Fruit fly (Drosophila melanogaster): Measurements from ENCODE around the gene ImpE2.
A peak's percentile ranks its signal among the peaks of the same experiment; 100 is the strongest.

ImpE2 gene

DNA sequence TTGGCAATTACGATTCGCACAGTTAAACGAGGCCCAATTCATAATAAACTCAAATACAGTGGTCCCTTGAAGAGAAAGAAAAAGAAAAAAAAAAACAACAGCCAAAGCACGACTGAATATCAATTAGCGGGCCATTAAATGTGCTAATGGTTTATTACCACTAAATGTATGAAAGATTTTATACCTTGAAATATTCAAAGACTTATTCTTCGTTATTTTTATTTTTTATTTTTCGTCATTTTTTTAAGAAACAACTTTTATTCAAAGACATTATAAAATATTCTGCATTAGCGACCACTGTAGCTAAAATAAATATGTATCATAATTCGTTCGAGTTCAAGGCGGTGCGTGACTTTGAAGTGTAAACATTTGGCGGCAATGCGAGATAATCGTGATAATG lies 31.7 kb upstream of the ImpE2 start (continued):
- TF ChIP-seq CG2120 (GFP tag; optimal IDR thresholded peaks at IDR 0.05), result peak; percentile 74
- no peak for TF ChIP-seq Aef1 (GFP tag; IDR thresholded peaks at IDR 0.05)
- peak; percentile 35 for TF ChIP-seq CG13424 (tag; optimal IDR thresholded peaks at IDR 0.05)
- TF ChIP-seq row (GFP tag; IDR thresholded peaks at IDR 0.05), result peak; percentile 33; the same call in 2 of the 3 replicates
- TF ChIP-seq CG16813 (GFP tag; IDR thresholded peaks at IDR 0.05; ENCODE audit: partially characterized antibody), result no peak
- TF ChIP-seq CG10543 (GFP tag; optimal IDR thresholded peaks at IDR 0.05), result peak; percentile 10
- TF ChIP-seq usp (GFP tag; optimal IDR thresholded peaks at IDR 0.05), result no peak
- TF ChIP-seq CG12659 (GFP tag; optimal IDR thresholded peaks at IDR 0.05), result peak; percentile 28
- TF ChIP-seq org-1 (GFP tag; optimal IDR thresholded peaks at IDR 0.05), result peak; percentile 10
- TF ChIP-seq grau (tag; optimal IDR thresholded peaks at IDR 0.05), result peak; percentile 55
- TF ChIP-seq repo (GFP tag; optimal IDR thresholded peaks at IDR 0.05), result no peak
- no peak for TF ChIP-seq CG5953 (GFP tag; IDR thresholded peaks at IDR 0.05)
- TF ChIP-seq esg (GFP tag; conservative IDR thresholded peaks at IDR 0.05), result peak; percentile 30; the same call in 1 of the 2 replicates
- TF ChIP-seq tgo (GFP tag; IDR thresholded peaks at IDR 0.05), result 0 out of 3 replicates have a peak, but pooled peaks have one; percentile 14
- TF ChIP-seq CG3281 (GFP tag; optimal IDR thresholded peaks at IDR 0.05), result peak; percentile 42
- TF ChIP-seq CG30403 (GFP tag; optimal IDR thresholded peaks at IDR 0.05), result peak; percentile 57
- peak; percentile 53 for TF ChIP-seq CG7556 (GFP tag; optimal IDR thresholded peaks at IDR 0.05)
- TF ChIP-seq Meics (GFP tag; optimal IDR thresholded peaks at IDR 0.05), result peak; percentile 36
- no peak for TF ChIP-seq CG31388 (GFP tag; optimal IDR thresholded peaks at IDR 0.05)
- peak; percentile 45 for TF ChIP-seq Oli (tag; optimal IDR thresholded peaks at IDR 0.05)
- 0 out of 3 replicates have a peak, but pooled peaks have one; percentile 30 for TF ChIP-seq CG17361 (GFP tag; IDR thresholded peaks at IDR 0.05)
- TF ChIP-seq scrt (GFP tag; optimal IDR thresholded peaks at IDR 0.05), result no peak
- TF ChIP-seq CG8388 (GFP tag; optimal IDR thresholded peaks at IDR 0.05), result no peak
- TF ChIP-seq CoRest (tag; optimal IDR thresholded peaks at IDR 0.05), result peak; percentile 52
- no peak for TF ChIP-seq CG1233 (GFP tag; optimal IDR thresholded peaks at IDR 0.05)
- peak; percentile 51 for TF ChIP-seq CG9932 (GFP tag; IDR thresholded peaks at IDR 0.05)
- 0 out of 2 replicates have a peak, but pooled peaks have one; percentile 10 for TF ChIP-seq Ada2b (GFP tag; IDR thresholded peaks at IDR 0.05)
- TF ChIP-seq CG2712 (tag; optimal IDR thresholded peaks at IDR 0.05), result no peak
- TF ChIP-seq chinmo (GFP tag; IDR thresholded peaks at IDR 0.05; ENCODE audit: partially characterized antibody), result no peak
- TF ChIP-seq HLH54F (GFP tag; optimal IDR thresholded peaks at IDR 0.05), result peak; percentile 11
- TF ChIP-seq lilli (GFP tag; optimal IDR thresholded peaks at IDR 0.05), result peak; percentile 47
- TF ChIP-seq Xbp1 (GFP tag; optimal IDR thresholded peaks at IDR 0.05), result peak; percentile 42
- TF ChIP-seq chif (GFP tag; optimal IDR thresholded peaks at IDR 0.05), result peak in 1 of 2 experiments; percentile 0
- TF ChIP-seq CG2678 (tag; optimal IDR thresholded peaks at IDR 0.05), result peak; percentile 53
- peak; percentile 51; the same call in 1 of the 3 replicates for TF ChIP-seq CG11695 (GFP tag; IDR thresholded peaks at IDR 0.05)
- TF ChIP-seq CG4360 (GFP tag; IDR thresholded peaks at IDR 0.05), result no peak
- no peak for TF ChIP-seq CG13296 (GFP tag; optimal IDR thresholded peaks at IDR 0.05)
- no peak for TF ChIP-seq disco-r (GFP tag; optimal IDR thresholded peaks at IDR 0.05)
- peak; percentile 18 for TF ChIP-seq NfI (GFP tag; optimal IDR thresholded peaks at IDR 0.05)
- peak; percentile 11 for TF ChIP-seq CG10209 (GFP tag; optimal IDR thresholded peaks at IDR 0.05)
- TF ChIP-seq Sox102F (GFP tag; optimal IDR thresholded peaks at IDR 0.05), result peak; percentile 50
- no peak for TF ChIP-seq dan (GFP tag; IDR thresholded peaks at IDR 0.05)
- TF ChIP-seq CG17385 (GFP tag; optimal IDR thresholded peaks at IDR 0.05), result peak; percentile 3
- TF ChIP-seq Blimp-1 (GFP tag; optimal IDR thresholded peaks at IDR 0.05), result no peak
- TF ChIP-seq pb (GFP tag; optimal IDR thresholded peaks at IDR 0.05), result no peak
- peak; percentile 24 for TF ChIP-seq CG9727 (GFP tag; optimal IDR thresholded peaks at IDR 0.05)
- no peak; the same call in 1 of the 2 replicates for TF ChIP-seq sisA (GFP tag; IDR thresholded peaks at IDR 0.05)
- TF ChIP-seq CG8281 (tag; optimal IDR thresholded peaks at IDR 0.05), result no peak
- TF ChIP-seq zfh1 (GFP tag; IDR thresholded peaks at IDR 0.05), result no peak
- TF ChIP-seq fd64A (GFP tag; optimal IDR thresholded peaks at IDR 0.05), result no peak

Measured in whole organism, embryonic.